Fruit fly (Drosophila melanogaster) whole organism, adult: ENCODE results near the gene sphinx2.

Source experiments
- CG1620 ChIP-seq: fragments of 200-800 bp; sonication (Bioruptor generic); optimal IDR thresholded peaks from 2 replicates; lab custom pipeline; 2016; ENCODE audit warnings: missing biosample characterization, missing genetic modification characterization
- CG7045 ChIP-seq: fragments of 200-800 bp; sonication (Bioruptor generic); optimal IDR thresholded peaks from 2 replicates; lab custom pipeline; 2017; ENCODE audit warnings: missing biosample characterization, mild to moderate bottlenecking, missing genetic modification characterization
- bab1 ChIP-seq: fragments of 200-800 bp; sonication (Bioruptor generic); optimal IDR thresholded peaks from 3 replicates; lab custom pipeline; 2019; ENCODE audit warnings: missing biosample characterization, mild to moderate bottlenecking, missing genetic modification characterization, moderate library complexity
- pad ChIP-seq: fragments of 200-800 bp; sonication (Bioruptor generic); optimal IDR thresholded peaks from 3 replicates; lab custom pipeline; 2017; ENCODE audit warnings: missing biosample characterization, missing genetic modification characterization, mild to moderate bottlenecking, moderate library complexity, missing genetic modification reagents
- tj ChIP-seq: fragments of 200-800 bp; sonication (Bioruptor generic); optimal IDR thresholded peaks from 3 replicates; lab custom pipeline; 2017; ENCODE audit warnings: missing biosample characterization, mild to moderate bottlenecking, missing genetic modification characterization, moderate library complexity

DNA sequence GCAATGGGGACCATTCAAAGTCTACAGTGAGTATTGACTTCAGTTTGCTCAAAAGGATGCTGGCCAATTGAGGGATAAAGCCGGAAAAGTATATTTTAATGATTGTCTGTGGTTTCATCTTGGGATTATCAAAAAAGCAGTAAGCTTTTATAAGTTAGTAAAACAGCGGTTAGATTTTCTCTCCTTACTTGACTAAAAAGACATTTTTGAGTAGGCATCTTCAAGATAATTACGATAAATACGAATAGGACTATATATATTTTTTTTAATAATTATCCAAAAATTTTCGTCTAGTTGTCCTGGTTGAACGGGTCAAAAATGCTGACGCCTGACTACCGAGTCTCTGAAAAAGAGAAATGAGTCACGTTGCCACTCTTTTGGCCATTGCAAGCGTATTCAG is 10.0 kb upstream of the sphinx2 start, which contains the start of gene CG33278:
- TF ChIP-seq CG1620 (GFP tag; lab: Kevin White, UChicago) = no peak
- no peak for TF ChIP-seq tj (GFP tag; lab: Kevin White, UChicago)
- TF ChIP-seq CG7045 (GFP tag; lab: Kevin White, UChicago) = no peak
- TF ChIP-seq bab1 (GFP tag; lab: Kevin White, UChicago) = no peak
- no peak for TF ChIP-seq pad (GFP tag; lab: Kevin White, UChicago)
